Fruit fly (Drosophila melanogaster) whole organism, prepupa: ENCODE results near the gene CG7378.
A peak's percentile ranks its signal among the peaks of the same experiment; 100 is the strongest.

Source experiments
- Blimp-1 ChIP-seq: fragments of 200-800 bp; sonication (Bioruptor generic); optimal IDR thresholded peaks from 3 replicates; lab custom pipeline; 2017; ENCODE audit warnings: missing biosample characterization, missing genetic modification characterization, mild to moderate bottlenecking, moderate library complexity, missing genetic modification reagents
- CG11294 ChIP-seq: fragments of 200-800 bp; sonication (Bioruptor generic); IDR thresholded peaks from 2 replicates; pipeline ENCODE4 v1.3.6; 2022; ENCODE audit warnings: missing biosample characterization, missing genetic modification characterization
- CG11762 ChIP-seq: fragments of 200-800 bp; sonication (Bioruptor generic); optimal IDR thresholded peaks from 3 replicates; lab custom pipeline; 2016; ENCODE audit warnings: missing biosample characterization, missing genetic modification characterization; ENCODE audit not compliant: insufficient read depth
- CG15336 ChIP-seq: fragments of 200-800 bp; sonication (Bioruptor generic); IDR thresholded peaks from 2 replicates; pipeline ENCODE4 v1.3.6; 2022; ENCODE audit warnings: missing biosample characterization, missing genetic modification characterization
- CG1621 ChIP-seq: fragments of 200-800 bp; sonication (Bioruptor generic); optimal IDR thresholded peaks from 3 replicates; lab custom pipeline; 2018; ENCODE audit warnings: missing biosample characterization, mild to moderate bottlenecking, missing genetic modification characterization
- CG3032 ChIP-seq: fragments of 200-800 bp; optimal IDR thresholded peaks from 2 replicates; lab custom pipeline; 2019; ENCODE audit warnings: missing biosample characterization, mild to moderate bottlenecking, missing genetic modification characterization, moderate library complexity
- CG31627 ChIP-seq: fragments of 200-800 bp; sonication (Bioruptor generic); optimal IDR thresholded peaks from 3 replicates; lab custom pipeline; 2016; ENCODE audit warnings: missing biosample characterization, missing genetic modification characterization
- CG32006 ChIP-seq: fragments of 200-800 bp; sonication (Bioruptor generic); optimal IDR thresholded peaks from 3 replicates; lab custom pipeline; 2017; ENCODE audit warnings: missing biosample characterization, mild to moderate bottlenecking, missing genetic modification characterization
- CG3919 ChIP-seq: fragments of 200-800 bp; sonication (Bioruptor generic); optimal IDR thresholded peaks from 3 replicates; lab custom pipeline; 2016; ENCODE audit warnings: missing biosample characterization, missing genetic modification characterization
- CG6163 ChIP-seq: fragments of 200-800 bp; sonication (Bioruptor generic); IDR thresholded peaks from 3 replicates; pipeline ENCODE4 v1.3.6; 2022; ENCODE audit warnings: missing biosample characterization, missing genetic modification characterization
- CG6276 ChIP-seq: fragments of 200-800 bp; sonication (Bioruptor generic); optimal IDR thresholded peaks from 2 replicates; lab custom pipeline; 2017; ENCODE audit warnings: missing biosample characterization, mild to moderate bottlenecking, missing genetic modification characterization
- CG6808 ChIP-seq: fragments of 200-800 bp; sonication (Bioruptor generic); optimal IDR thresholded peaks from 3 replicates; lab custom pipeline; 2017; ENCODE audit warnings: missing biosample characterization, missing genetic modification characterization, mild to moderate bottlenecking, moderate library complexity, missing genetic modification reagents
- CG7368 ChIP-seq: fragments of 200-800 bp; sonication (Bioruptor generic); optimal IDR thresholded peaks from 3 replicates; lab custom pipeline; 2016; ENCODE audit warnings: missing biosample characterization, missing genetic modification characterization
- CG8119 ChIP-seq: fragments of 200-800 bp; sonication (Bioruptor generic); IDR thresholded peaks from 3 replicates; pipeline ENCODE4 v1.3.6; 2022; ENCODE audit warnings: missing biosample characterization, missing genetic modification characterization
- CG8319 ChIP-seq: fragments of 200-800 bp; sonication (Bioruptor generic); optimal IDR thresholded peaks from 3 replicates; lab custom pipeline; 2016; ENCODE audit warnings: missing biosample characterization, missing genetic modification characterization
- Eip75B ChIP-seq: fragments of 200-800 bp; sonication (Bioruptor generic); optimal IDR thresholded peaks from 3 replicates; lab custom pipeline; 2016; ENCODE audit warnings: missing biosample characterization, missing genetic modification characterization
- Eip78C ChIP-seq: fragments of 200-800 bp; sonication (Bioruptor generic); peaks from one replicate; lab custom pipeline; 2016; ENCODE audit warnings: missing biosample characterization, missing genetic modification characterization
- Eip93F ChIP-seq: fragments of 200-800 bp; sonication (Bioruptor generic); optimal IDR thresholded peaks from 2 replicates; lab custom pipeline; 2016; ENCODE audit warnings: missing biosample characterization, mild to moderate bottlenecking, missing genetic modification characterization
- Ets96B ChIP-seq: fragments of 200-800 bp; optimal IDR thresholded peaks from 2 replicates; lab custom pipeline; 2019; ENCODE audit warnings: missing biosample characterization, mild to moderate bottlenecking, missing genetic modification characterization, moderate library complexity
- Hr38 ChIP-seq: sonication (Bioruptor generic); optimal IDR thresholded peaks from 2 replicates; lab custom pipeline; 2016; ENCODE audit warnings: missing biosample characterization, missing genetic modification characterization
- Met ChIP-seq: fragments of 200-800 bp; sonication (Bioruptor generic); optimal IDR thresholded peaks from 3 replicates; lab custom pipeline; 2016; ENCODE audit warnings: missing biosample characterization, missing genetic modification characterization
- OdsH ChIP-seq: fragments of 200-800 bp; sonication (Bioruptor generic); optimal IDR thresholded peaks from 3 replicates; lab custom pipeline; 2016; ENCODE audit warnings: missing biosample characterization, missing genetic modification characterization
- Sox14 ChIP-seq: fragments of 200-800 bp; sonication (Bioruptor generic); optimal IDR thresholded peaks from 3 replicates; lab custom pipeline; 2016; ENCODE audit warnings: missing biosample characterization, missing genetic modification characterization
- achi ChIP-seq: fragments of 200-800 bp; sonication (Bioruptor generic); optimal IDR thresholded peaks from 3 replicates; lab custom pipeline; 2016; ENCODE audit warnings: missing biosample characterization, missing genetic modification characterization
- dsx ChIP-seq: fragments of 200-800 bp; optimal IDR thresholded peaks from 3 replicates; lab custom pipeline; 2019; ENCODE audit warnings: missing biosample characterization, mild to moderate bottlenecking, missing genetic modification characterization, moderate library complexity; ENCODE audit not compliant: poor library complexity, severe bottlenecking
- eg ChIP-seq: fragments of 200-800 bp; sonication (Bioruptor generic); IDR thresholded peaks from 3 replicates; pipeline ENCODE4 v1.3.6; 2022; ENCODE audit warnings: missing biosample characterization, missing genetic modification characterization
- fd85E ChIP-seq: fragments of 200-800 bp; sonication (Bioruptor generic); optimal IDR thresholded peaks from 3 replicates; lab custom pipeline; 2016; ENCODE audit warnings: missing biosample characterization, missing genetic modification characterization
- salr ChIP-seq, 2 experiments: fragments of 200-800 bp; sonication (Bioruptor generic); optimal IDR thresholded peaks; 3 replicates each; lab custom pipeline; 2016 to 2018; ENCODE audit warnings: missing biosample characterization in 2 of 2, missing genetic modification characterization in 2 of 2, mild to moderate bottlenecking in 1 of 2
- spab ChIP-seq: fragments of 200-800 bp; sonication (Bioruptor generic); optimal IDR thresholded peaks from 2 replicates; lab custom pipeline; 2017; ENCODE audit warnings: missing biosample characterization, mild to moderate bottlenecking, missing genetic modification characterization, missing genetic modification reagents
- svp ChIP-seq: fragments of 200-800 bp; sonication (Bioruptor generic); peaks from one replicate; lab custom pipeline; 2016; ENCODE audit warnings: missing biosample characterization, missing genetic modification characterization

Gene CG7378

dm6 chrX:18951220-18951867 is 51.1 kb downstream of the CG7378 start (continued):
- TF ChIP-seq CG6276 (GFP tag; lab: Kevin White, UChicago) (peak; percentile 33), CG1621 (tag; lab: Kevin White, UChicago) (no peak), Blimp-1 (GFP tag; lab: Kevin White, UChicago) (no peak), CG31627 (GFP tag; lab: Kevin White, UChicago) (peak; percentile 10), Eip78C (GFP tag; lab: Kevin White, UChicago) (peak; percentile 71), fd85E (GFP tag; lab: Kevin White, UChicago) (no peak), CG15336 (peak; percentile 45), salr (GFP tag; optimal IDR thresholded peaks at IDR 0.05; lab: Kevin White, UChicago) (no peak), CG8319 (GFP tag; lab: Kevin White, UChicago) (peak; percentile 10), OdsH (GFP tag; lab: Kevin White, UChicago) (peak; percentile 30), spab (GFP tag; lab: Kevin White, UChicago) (no peak), CG11294 (GFP tag; lab: Robert Waterston, UW) (no peak), Met (GFP tag; lab: Kevin White, UChicago) (peak; percentile 59), Eip93F (GFP tag; lab: Kevin White, UChicago) (no peak), Sox14 (GFP tag; lab: Kevin White, UChicago) (peak; percentile 18), CG8119 (GFP tag; lab: Robert Waterston, UW) (0 out of 3 replicates have a peak, but pooled peaks have one; percentile 25), Eip75B (GFP tag; lab: Kevin White, UChicago) (peak; percentile 2), eg (GFP tag; lab: Robert Waterston, UW) (peak; percentile 73), Hr38 (GFP tag; lab: Kevin White, UChicago) (no peak), CG7368 (GFP tag; lab: Kevin White, UChicago) (peak; percentile 2), Ets96B (tag; lab: Kevin White, UChicago) (no peak), CG32006 (GFP tag; lab: Kevin White, UChicago) (peak; percentile 33), CG6163 (GFP tag; lab: Robert Waterston, UW) (peak; percentile 54; the same call in 1 of the 3 replicates)

dm6 chrX:18956601-18957000 is 56.4 kb downstream of the CG7378 start:
- no peak for TF ChIP-seq Eip75B (GFP tag; lab: Kevin White, UChicago)
- no peak for TF ChIP-seq CG3032 (tag; lab: Kevin White, UChicago)
- no peak for TF ChIP-seq CG11762 (GFP tag; lab: Kevin White, UChicago)
- TF ChIP-seq CG31627 (GFP tag; lab: Kevin White, UChicago): no peak
- TF ChIP-seq achi (GFP tag; lab: Kevin White, UChicago): no peak
- TF ChIP-seq CG6163 (GFP tag; lab: Robert Waterston, UW): no peak
- TF ChIP-seq salr (GFP tag; optimal IDR thresholded peaks at IDR 0.05; lab: Kevin White, UChicago): no peak
- no peak for TF ChIP-seq CG6808
- no peak for TF ChIP-seq fd85E (GFP tag; lab: Kevin White, UChicago)
- TF ChIP-seq CG11294 (GFP tag; lab: Robert Waterston, UW): no peak
- peak; percentile 16 for TF ChIP-seq Eip78C (GFP tag; lab: Kevin White, UChicago)
- no peak for TF ChIP-seq svp
- no peak for TF ChIP-seq Blimp-1 (GFP tag; lab: Kevin White, UChicago)
- TF ChIP-seq dsx (GFP tag; lab: Kevin White, UChicago): peak; percentile 79
- TF ChIP-seq CG3919: no peak
- TF ChIP-seq spab (GFP tag; lab: Kevin White, UChicago): no peak
